Worm (Caenorhabditis elegans): Measurements from ENCODE around the gene gcy-34.

DNA sequence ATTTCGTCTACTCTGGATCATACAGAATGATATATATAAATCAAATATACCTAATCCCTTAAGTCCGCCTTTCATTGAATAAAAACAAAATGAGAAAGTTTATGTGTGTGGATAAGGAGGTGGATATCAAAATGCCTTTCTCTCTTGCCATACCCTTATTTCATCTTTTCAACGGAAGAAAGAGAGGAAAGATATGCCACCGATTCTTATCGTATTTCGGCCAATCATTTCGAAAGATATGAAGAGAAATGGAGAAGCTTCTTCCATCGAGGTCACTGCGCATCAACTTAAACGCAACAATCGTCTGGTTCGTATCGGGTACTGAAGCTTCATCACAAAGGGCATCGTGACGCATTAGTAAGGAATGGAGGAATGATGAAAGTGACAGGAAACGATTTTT lies 27.6 kb upstream of the gcy-34 start:
- TF ChIP-seq snpc-4 (tag; optimal IDR thresholded peaks at IDR 0.05) = no peak
- no peak for TF ChIP-seq egl-13 (tag; optimal IDR thresholded peaks at IDR 0.05)
- no peak for TF ChIP-seq fos-1 (tag; optimal IDR thresholded peaks at IDR 0.05)
- no peak for TF ChIP-seq nhr-28 (tag; optimal IDR thresholded peaks at IDR 0.05)
- no peak for TF ChIP-seq ama-1 (optimal IDR thresholded peaks at IDR 0.05)
- TF ChIP-seq nhr-90 (tag; optimal IDR thresholded peaks at IDR 0.05; ENCODE audit: poor library complexity) = no peak
- TF ChIP-seq unc-62 (GFP tag; optimal IDR thresholded peaks at IDR 0.05) = no peak
- TF ChIP-seq rnt-1 (tag; optimal IDR thresholded peaks at IDR 0.05) = no peak
- TF ChIP-seq zag-1 (tag; optimal IDR thresholded peaks at IDR 0.05) = no peak
